Worm (Caenorhabditis elegans) whole organism, L4 larva: Measurements from ENCODE around the gene npr-2.

Experiments
- T20F7.1 ChIP-seq: fragments of 200-800 bp; sonication (Bioruptor generic); optimal IDR thresholded peaks from 2 replicates; lab custom pipeline; 2018; ENCODE audit warnings: mild to moderate bottlenecking, missing genetic modification characterization, missing compliant biosample characterization
- ZK337.2 ChIP-seq: fragments of 200-800 bp; sonication (Bioruptor generic); IDR thresholded peaks from 2 replicates; pipeline ENCODE4 v1.3.6; 2022; ENCODE audit warnings: missing genetic modification reagents, missing genetic modification characterization, missing compliant biosample characterization
- aha-1 ChIP-seq: fragments of 150-350 bp; peaks from one replicate; lab custom pipeline; 2014; ENCODE audit warnings: missing biosample characterization, missing genetic modification characterization
- aly-2 ChIP-seq: sonication (generic microtip); optimal IDR thresholded peaks from 2 replicates; lab custom pipeline; 2018; ENCODE audit warnings: missing biosample characterization, missing genetic modification characterization
- ceh-82 ChIP-seq: sonication (generic microtip); optimal IDR thresholded peaks from 2 replicates; lab custom pipeline; 2017; ENCODE audit warnings: missing biosample characterization, missing genetic modification characterization
- daf-16 ChIP-seq, 3 experiments: sonication (generic microtip); optimal IDR thresholded peaks; 2 replicates each; lab custom pipeline; 2016 to 2017; ENCODE audit warnings: missing genetic modification characterization in 3 of 3, missing genetic modification reagents in 3 of 3, mild to moderate bottlenecking in 2 of 3, missing compliant biosample characterization in 2 of 3, missing biosample characterization in 1 of 3, moderate library complexity in 1 of 3
- dmd-6 ChIP-seq: fragments of 200-800 bp; sonication (Bioruptor generic); IDR thresholded peaks from 2 replicates; pipeline ENCODE4 v1.3.6; 2022; ENCODE audit warnings: missing genetic modification reagents, missing genetic modification characterization, missing compliant biosample characterization
- dve-1 ChIP-seq: sonication (generic microtip); optimal IDR thresholded peaks from 2 replicates; lab custom pipeline; 2017; ENCODE audit warnings: antibody characterized with exemption, mild to moderate bottlenecking, missing genetic modification characterization, missing compliant biosample characterization; ENCODE audit not compliant: insufficient read depth
- egl-27 ChIP-seq: sonication (generic microtip); optimal IDR thresholded peaks from 3 replicates; lab custom pipeline; 2017; ENCODE audit warnings: missing biosample characterization, missing genetic modification reagents, missing genetic modification characterization
- fkh-10 ChIP-seq: fragments of 150-350 bp; optimal IDR thresholded peaks from 2 replicates; lab custom pipeline; 2014; ENCODE audit warnings: missing biosample characterization, missing genetic modification reagents, missing genetic modification characterization
- hlh-11 ChIP-seq: fragments of 200-800 bp; sonication (Bioruptor generic); optimal IDR thresholded peaks from 2 replicates; lab custom pipeline; 2018; ENCODE audit warnings: mild to moderate bottlenecking, missing genetic modification characterization, missing compliant biosample characterization
- hlh-30 ChIP-seq: sonication (generic microtip); optimal IDR thresholded peaks from 2 replicates; lab custom pipeline; 2017; ENCODE audit warnings: antibody characterized with exemption, mild to moderate bottlenecking, missing genetic modification characterization, missing compliant biosample characterization; ENCODE audit not compliant: insufficient read depth
- lin-13 ChIP-seq: fragments of 150-350 bp; optimal IDR thresholded peaks from 2 replicates; lab custom pipeline; 2014; ENCODE audit warnings: missing biosample characterization, missing genetic modification reagents, missing genetic modification characterization
- lin-38 ChIP-seq: fragments of 200-800 bp; sonication (Bioruptor generic); IDR thresholded peaks from 2 replicates; pipeline ENCODE4 v1.3.6; 2022; ENCODE audit warnings: missing genetic modification reagents, missing genetic modification characterization, missing compliant biosample characterization
- lin-39 ChIP-seq: fragments of 150-350 bp; optimal IDR thresholded peaks from 2 replicates; lab custom pipeline; 2014; ENCODE audit warnings: missing biosample characterization, missing genetic modification reagents, missing genetic modification characterization
- lsy-2 ChIP-seq, 2 experiments: fragments of 150-350 bp in 1 of 2; sonication (generic microtip) in 1 of 2; optimal IDR thresholded peaks; 2 replicates each; lab custom pipeline; 2014 to 2017; ENCODE audit warnings: missing biosample characterization in 2 of 2, missing genetic modification characterization in 2 of 2
- mdl-1 ChIP-seq, 2 experiments: fragments of 150-350 bp in 1 of 2; sonication (generic microtip) in 1 of 2; optimal IDR thresholded peaks; 2 replicates each; lab custom pipeline; 2014 to 2017; ENCODE audit warnings: missing biosample characterization in 2 of 2, missing genetic modification characterization in 2 of 2
- mdt-29 ChIP-seq: fragments of 200-800 bp; sonication (Bioruptor generic); IDR thresholded peaks from 2 replicates; pipeline ENCODE4 v1.3.6; 2022; ENCODE audit warnings: missing genetic modification reagents, missing genetic modification characterization, missing compliant biosample characterization
- mep-1 ChIP-seq: fragments of 150-350 bp; sonication (generic microtip); optimal IDR thresholded peaks from 3 replicates; lab custom pipeline; 2014; ENCODE audit warnings: missing biosample characterization, missing genetic modification characterization
- mxl-3 ChIP-seq: fragments of 200-800 bp; sonication (Bioruptor generic); optimal IDR thresholded peaks from 2 replicates; lab custom pipeline; 2018; ENCODE audit warnings: mild to moderate bottlenecking, missing genetic modification characterization, missing compliant biosample characterization
- nhr-102 ChIP-seq: sonication (generic microtip); optimal IDR thresholded peaks from 2 replicates; lab custom pipeline; 2016; ENCODE audit warnings: mild to moderate bottlenecking, missing genetic modification characterization, moderate library complexity, missing compliant biosample characterization
- nhr-25 ChIP-seq: sonication (generic microtip); optimal IDR thresholded peaks from 2 replicates; lab custom pipeline; 2017; ENCODE audit warnings: missing genetic modification characterization, mild to moderate bottlenecking, missing compliant biosample characterization, antibody characterized with exemption, moderate library complexity, borderline replicate concordance; ENCODE audit not compliant: insufficient read depth
- nhr-28 ChIP-seq: fragments of 150-350 bp; optimal IDR thresholded peaks from 2 replicates; lab custom pipeline; 2014; ENCODE audit warnings: missing biosample characterization, missing genetic modification characterization
- nhr-41 ChIP-seq: fragments of 200-800 bp; sonication (Bioruptor generic); IDR thresholded peaks from 2 replicates; pipeline ENCODE4 v1.3.6; 2022; ENCODE audit warnings: missing genetic modification reagents, missing genetic modification characterization, missing compliant biosample characterization
- nhr-42 ChIP-seq: fragments of 200-800 bp; sonication (Bioruptor generic); IDR thresholded peaks from 2 replicates; pipeline ENCODE4 v1.3.6; 2022; ENCODE audit warnings: missing genetic modification characterization, missing compliant biosample characterization
- nhr-77 ChIP-seq: fragments of 150-350 bp; optimal IDR thresholded peaks from 2 replicates; lab custom pipeline; 2014; ENCODE audit warnings: missing biosample characterization, missing genetic modification characterization
- pha-4 ChIP-seq, 2 experiments: fragments of 150-350 bp in 1 of 2; fragments of 200-800 bp in 1 of 2; sonication (Bioruptor generic) in 1 of 2; IDR thresholded peaks in 1 of 2; optimal IDR thresholded peaks in 1 of 2; 2 replicates each; pipeline versions ENCODE4 v1.3.6 to Lab custom; 2014 to 2022; ENCODE audit warnings: missing genetic modification characterization in 2 of 2, missing genetic modification reagents in 2 of 2, missing biosample characterization in 1 of 2, missing compliant biosample characterization in 1 of 2
- php-3 ChIP-seq: fragments of 200-800 bp; sonication (Bioruptor generic); IDR thresholded peaks from 2 replicates; pipeline ENCODE4 v1.3.6; 2022; ENCODE audit warnings: missing genetic modification reagents, missing genetic modification characterization, missing compliant biosample characterization
- pqm-1 ChIP-seq: sonication (generic microtip); optimal IDR thresholded peaks from 2 replicates; lab custom pipeline; 2017; ENCODE audit warnings: missing biosample characterization, missing genetic modification characterization
- skn-1 ChIP-seq: fragments of 150-350 bp; optimal IDR thresholded peaks from 2 replicates; lab custom pipeline; 2014; ENCODE audit warnings: missing biosample characterization, missing genetic modification characterization
- snpc-1.2 ChIP-seq: fragments of 200-800 bp; sonication (Bioruptor generic); IDR thresholded peaks from 2 replicates; pipeline ENCODE4 v1.3.6; 2022; ENCODE audit warnings: missing genetic modification reagents, missing genetic modification characterization, missing compliant biosample characterization
- spr-3 ChIP-seq: fragments of 200-800 bp; sonication (Bioruptor generic); optimal IDR thresholded peaks from 2 replicates; lab custom pipeline; 2018; ENCODE audit warnings: mild to moderate bottlenecking, missing genetic modification characterization, missing compliant biosample characterization
- tra-1 ChIP-seq: fragments of 200-800 bp; sonication (Bioruptor generic); IDR thresholded peaks from 2 replicates; pipeline ENCODE4 v1.3.6; 2022; ENCODE audit warnings: missing genetic modification reagents, missing genetic modification characterization, missing compliant biosample characterization
- unc-62 ChIP-seq, 3 experiments: fragments of 150-350 bp in 1 of 3; sonication (generic microtip); optimal IDR thresholded peaks in 2 of 3; peaks in 1 of 3; 1 replicate in 1 of 3; 2 replicates in 2 of 3; lab custom pipeline; 2014 to 2017; ENCODE audit warnings: missing biosample characterization in 3 of 3, missing genetic modification characterization in 3 of 3, missing genetic modification reagents in 3 of 3, missing genotype in 1 of 3
- vab-7 ChIP-seq: fragments of 200-800 bp; sonication (Bioruptor generic); IDR thresholded peaks from 2 replicates; pipeline ENCODE4 v1.3.6; 2022; ENCODE audit warnings: missing genetic modification reagents, missing genetic modification characterization, missing compliant biosample characterization
- ztf-7 ChIP-seq: fragments of 150-350 bp; optimal IDR thresholded peaks from 2 replicates; lab custom pipeline; 2014; ENCODE audit warnings: missing biosample characterization, missing genetic modification characterization

npr-2 gene

ce11 chrIV:9537500-9537899 lies 42.4 kb downstream of the npr-2 start:
- TF ChIP-seq ceh-82 (tag; lab: Kevin White, UChicago): no peak
- TF ChIP-seq vab-7 (GFP tag; lab: Robert Waterston, UW): no peak
- TF ChIP-seq nhr-41 (GFP tag; lab: Robert Waterston, UW): no peak
- TF ChIP-seq lin-39 (tag; lab: Kevin White, UChicago): no peak
- peak; percentile 68; the same call in 1 of the 2 replicates for TF ChIP-seq tra-1 (GFP tag; lab: Robert Waterston, UW)
- no peak for TF ChIP-seq nhr-77 (tag; lab: Kevin White, UChicago)
- peak; percentile 25 for TF ChIP-seq nhr-28 (tag; lab: Kevin White, UChicago)
- peak; percentile 76 for TF ChIP-seq dmd-6 (GFP tag; lab: Robert Waterston, UW)
- no peak for TF ChIP-seq mdt-29
- no peak for TF ChIP-seq pha-4 (GFP tag; IDR thresholded peaks at IDR 0.05; lab: Robert Waterston, UW)
- no peak for TF ChIP-seq pha-4 (tag; optimal IDR thresholded peaks at IDR 0.05; lab: Kevin White, UChicago)
- peak; percentile 21 for TF ChIP-seq T20F7.1 (GFP tag; lab: Kevin White, UChicago)
- TF ChIP-seq dve-1 (tag; lab: Kevin White, UChicago): peak; percentile 44
- TF ChIP-seq ztf-7 (tag; lab: Kevin White, UChicago): no peak
- no peak for TF ChIP-seq daf-16 (GFP tag; optimal IDR thresholded peaks at IDR 0.05; lab: Kevin White, UChicago)
- peak; percentile 28 for TF ChIP-seq daf-16 (tag; optimal IDR thresholded peaks at IDR 0.05; lab: Kevin White, UChicago)
- no peak for TF ChIP-seq nhr-42 (GFP tag; lab: Robert Waterston, UW)
- TF ChIP-seq pqm-1 (tag; lab: Kevin White, UChicago): peak; percentile 77
- peak; percentile 60 for TF ChIP-seq php-3 (GFP tag; lab: Robert Waterston, UW)

- peak in 1 of 2 experiments; percentile 97 for TF ChIP-seq unc-62 (GFP tag; optimal IDR thresholded peaks at IDR 0.05 in 1 of 2; lab: Kevin White, UChicago)
- TF ChIP-seq unc-62 (tag; optimal IDR thresholded peaks at IDR 0.05; lab: Kevin White, UChicago): no peak
- peak; percentile 89 for TF ChIP-seq aha-1
- no peak for TF ChIP-seq mdl-1 (tag; optimal IDR thresholded peaks at IDR 0.05; lab: Kevin White, UChicago)
- no peak for TF ChIP-seq lin-38 (GFP tag; lab: Robert Waterston, UW)
- no peak for TF ChIP-seq fkh-10 (GFP tag; lab: Kevin White, UChicago)
These were observed 43.8 kb downstream of the npr-2 start for ce11 chrIV:9536124-9536523.

- peak in 1 of 2 experiments; percentile 19 for TF ChIP-seq mdl-1 (tag; optimal IDR thresholded peaks at IDR 0.05; lab: Kevin White, UChicago)
- TF ChIP-seq aha-1: peak; percentile 88
- TF ChIP-seq dve-1 (tag; lab: Kevin White, UChicago): peak; percentile 22
- TF ChIP-seq hlh-30 (tag; lab: Kevin White, UChicago): peak; percentile 63
- TF ChIP-seq dmd-6 (GFP tag; lab: Robert Waterston, UW): peak; percentile 21; the same call in 1 of the 2 replicates
- TF ChIP-seq lsy-2 (tag; optimal IDR thresholded peaks at IDR 0.05; lab: Kevin White, UChicago): no peak
- TF ChIP-seq hlh-11: peak; percentile 37
- no peak for TF ChIP-seq egl-27 (tag; lab: Kevin White, UChicago)
- TF ChIP-seq nhr-28 (tag; lab: Kevin White, UChicago): peak; percentile 63
- no peak for TF ChIP-seq fkh-10 (GFP tag; lab: Kevin White, UChicago)
These were observed 44.8 kb downstream of the npr-2 start for ce11 chrIV:9535105-9535504.

DNA sequence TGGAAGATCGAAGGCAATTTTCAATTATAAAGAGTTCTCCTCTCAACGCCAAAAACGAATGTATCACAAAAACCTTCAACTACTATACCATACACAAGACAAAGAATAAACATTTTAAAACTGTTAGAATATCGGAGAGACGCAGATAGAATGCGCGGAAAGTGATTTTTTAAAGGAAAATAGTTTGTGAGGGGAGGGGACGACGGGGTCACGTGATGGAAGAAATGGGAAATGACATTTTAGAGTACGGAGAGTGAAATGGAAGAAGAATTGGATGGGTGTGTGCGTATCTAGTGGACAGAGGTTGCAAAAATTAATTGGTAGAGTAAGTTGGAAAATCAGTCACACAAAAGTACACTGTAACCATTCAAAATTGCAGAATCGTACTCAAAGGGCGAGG lies 45.6 kb downstream of the npr-2 start:
- TF ChIP-seq skn-1 (tag; lab: Kevin White, UChicago) (no peak), ZK337.2 (no peak), mdt-29 (no peak), hlh-11 (peak; percentile 32), nhr-77 (tag; lab: Kevin White, UChicago) (peak; percentile 21), nhr-28 (tag; lab: Kevin White, UChicago) (peak; percentile 59), spr-3 (GFP tag; lab: Kevin White, UChicago) (no peak), lin-13 (GFP tag; lab: Kevin White, UChicago) (no peak), mxl-3 (GFP tag; lab: Kevin White, UChicago) (peak; percentile 10), T20F7.1 (GFP tag; lab: Kevin White, UChicago) (no peak), lin-38 (GFP tag; lab: Robert Waterston, UW) (no peak), aha-1 (no peak), dve-1 (tag; lab: Kevin White, UChicago) (peak; percentile 63), aly-2 (tag; lab: Kevin White, UChicago) (no peak), hlh-30 (tag; lab: Kevin White, UChicago) (peak; percentile 89), unc-62 (GFP tag; optimal IDR thresholded peaks at IDR 0.05 in 1 of 2; lab: Kevin White, UChicago) (peak in 1 of 2 experiments; percentile 93), unc-62 (tag; optimal IDR thresholded peaks at IDR 0.05; lab: Kevin White, UChicago) (no peak), nhr-25 (tag; lab: Kevin White, UChicago) (peak; percentile 49), mep-1 (peak; percentile 58), snpc-1.2 (no peak), nhr-102 (no peak), fkh-10 (GFP tag; lab: Kevin White, UChicago) (no peak)
